Worm (Caenorhabditis elegans) whole organism, late embryonic: ENCODE measurements around the gene C39F7.1.

Experiments
- C38D4.7 ChIP-seq: fragments of 200-800 bp; sonication (Bioruptor generic); optimal IDR thresholded peaks from 2 replicates; lab custom pipeline; 2018; ENCODE audit warnings: mild to moderate bottlenecking, missing genetic modification characterization, moderate library complexity, missing compliant biosample characterization
- F13H6.1 ChIP-seq: sonication (generic microtip); optimal IDR thresholded peaks from 2 replicates; lab custom pipeline; 2016; ENCODE audit warnings: missing genetic modification characterization, missing compliant biosample characterization
- ceh-2 ChIP-seq: sonication (generic microtip); optimal IDR thresholded peaks from 2 replicates; lab custom pipeline; 2016; ENCODE audit warnings: missing genotype, missing genetic modification characterization, missing compliant biosample characterization
- ceh-34 ChIP-seq: sonication (generic microtip); optimal IDR thresholded peaks from 2 replicates; lab custom pipeline; 2016; ENCODE audit warnings: mild to moderate bottlenecking, missing genetic modification characterization, missing compliant biosample characterization
- ceh-45 ChIP-seq: fragments of 200-800 bp; sonication (Bioruptor generic); IDR thresholded peaks from 2 replicates; pipeline ENCODE4 v1.3.6; 2022; ENCODE audit warnings: missing genetic modification reagents, missing genetic modification characterization, missing compliant biosample characterization
- ceh-48 ChIP-seq: sonication (generic microtip); optimal IDR thresholded peaks from 2 replicates; lab custom pipeline; 2016; ENCODE audit warnings: missing genetic modification characterization, inconsistent platforms, missing compliant biosample characterization
- ceh-9 ChIP-seq: sonication (generic microtip); optimal IDR thresholded peaks from 2 replicates; lab custom pipeline; 2016; ENCODE audit warnings: mild to moderate bottlenecking, missing genetic modification characterization, inconsistent platforms, missing compliant biosample characterization
- dve-1 ChIP-seq: sonication (generic microtip); optimal IDR thresholded peaks from 2 replicates; lab custom pipeline; 2017; ENCODE audit warnings: antibody characterized with exemption, mild to moderate bottlenecking, missing genetic modification characterization, missing compliant biosample characterization
- elt-2 ChIP-seq: sonication (generic microtip); optimal IDR thresholded peaks from 2 replicates; lab custom pipeline; 2016; ENCODE audit warnings: missing genetic modification reagents, missing genetic modification characterization, missing compliant biosample characterization
- elt-4 ChIP-seq: sonication (generic microtip); optimal IDR thresholded peaks from 2 replicates; lab custom pipeline; 2016; ENCODE audit warnings: missing genetic modification characterization, missing compliant biosample characterization
- ets-4 ChIP-seq: sonication (generic microtip); optimal IDR thresholded peaks from 2 replicates; lab custom pipeline; 2016; ENCODE audit warnings: missing genetic modification characterization, missing compliant biosample characterization
- hlh-30 ChIP-seq: sonication (generic microtip); optimal IDR thresholded peaks from 2 replicates; lab custom pipeline; 2017; ENCODE audit warnings: antibody characterized with exemption, missing genetic modification characterization, missing compliant biosample characterization; ENCODE audit not compliant: insufficient read depth
- hlh-6 ChIP-seq: sonication (generic microtip); optimal IDR thresholded peaks from 2 replicates; lab custom pipeline; 2016; ENCODE audit warnings: missing genotype, missing genetic modification characterization, missing compliant biosample characterization
- hlh-8 ChIP-seq: sonication (generic microtip); optimal IDR thresholded peaks from 2 replicates; lab custom pipeline; 2016; ENCODE audit warnings: missing genotype, missing genetic modification characterization, missing compliant biosample characterization
- mec-3 ChIP-seq: sonication (generic microtip); optimal IDR thresholded peaks from 2 replicates; lab custom pipeline; 2016; ENCODE audit warnings: borderline replicate concordance, missing genetic modification characterization, missing compliant biosample characterization
- nfya-1 ChIP-seq: sonication (generic microtip); optimal IDR thresholded peaks from 2 replicates; lab custom pipeline; 2017; ENCODE audit warnings: missing genetic modification characterization, mild to moderate bottlenecking, missing compliant biosample characterization, antibody characterized with exemption, moderate library complexity
- npax-4 ChIP-seq: sonication (generic microtip); optimal IDR thresholded peaks from 2 replicates; lab custom pipeline; 2016; ENCODE audit warnings: missing genetic modification characterization, missing compliant biosample characterization
- odd-2 ChIP-seq: sonication (generic microtip); optimal IDR thresholded peaks from 2 replicates; lab custom pipeline; 2017; ENCODE audit warnings: antibody characterized with exemption, mild to moderate bottlenecking, missing genetic modification characterization, missing compliant biosample characterization
- pax-1 ChIP-seq: fragments of 150-350 bp; optimal IDR thresholded peaks from 2 replicates; lab custom pipeline; 2014; ENCODE audit warnings: missing biosample characterization, missing genetic modification characterization
- pha-2 ChIP-seq: sonication (generic microtip); optimal IDR thresholded peaks from 2 replicates; lab custom pipeline; 2017; ENCODE audit warnings: mild to moderate bottlenecking, missing genetic modification characterization, missing compliant biosample characterization
- pqm-1 ChIP-seq: sonication (generic microtip); optimal IDR thresholded peaks from 2 replicates; lab custom pipeline; 2016; ENCODE audit warnings: missing genetic modification characterization, missing compliant biosample characterization
- ref-2 ChIP-seq: sonication (generic microtip); optimal IDR thresholded peaks from 2 replicates; lab custom pipeline; 2016; ENCODE audit warnings: missing genetic modification characterization, missing compliant biosample characterization
- tbx-2 ChIP-seq: sonication (generic microtip); optimal IDR thresholded peaks from 2 replicates; lab custom pipeline; 2016; ENCODE audit warnings: missing genetic modification characterization, missing compliant biosample characterization
- ttx-3 ChIP-seq: sonication (generic microtip); optimal IDR thresholded peaks from 2 replicates; lab custom pipeline; 2016; ENCODE audit warnings: missing genetic modification reagents, missing genetic modification characterization, missing compliant biosample characterization
- unc-3 ChIP-seq, 2 experiments: fragments of 200-800 bp in 1 of 2; sonication (Bioruptor generic) in 1 of 2; sonication (generic microtip) in 1 of 2; conservative IDR thresholded peaks in 1 of 2; optimal IDR thresholded peaks in 1 of 2; 2 replicates each; pipeline versions ENCODE4 v1.3.6 to Lab custom; 2016 to 2022; ENCODE audit warnings: missing compliant biosample characterization in 2 of 2, missing genetic modification characterization in 2 of 2, missing genetic modification reagents in 1 of 2
- unc-42 ChIP-seq: sonication (generic microtip); optimal IDR thresholded peaks from 2 replicates; lab custom pipeline; 2016; ENCODE audit warnings: missing genotype, missing genetic modification characterization, missing compliant biosample characterization
- unc-55 ChIP-seq: sonication (generic microtip); optimal IDR thresholded peaks from 2 replicates; lab custom pipeline; 2017; ENCODE audit warnings: missing biosample characterization, missing genetic modification reagents, missing genetic modification characterization
- unc-86 ChIP-seq: sonication (generic microtip); optimal IDR thresholded peaks from 2 replicates; lab custom pipeline; 2016; ENCODE audit warnings: missing genetic modification characterization, missing compliant biosample characterization
- zip-5 ChIP-seq: sonication (generic microtip); optimal IDR thresholded peaks from 2 replicates; lab custom pipeline; 2016; ENCODE audit warnings: missing genetic modification characterization, missing compliant biosample characterization

The C39F7.1 gene

ce11 chrV:1244021-1244708, 16.0 kb upstream of the C39F7.1 start:
- peak; percentile 67 for TF ChIP-seq elt-2 (tag; lab: Kevin White, UChicago)
- no peak for TF ChIP-seq ceh-2 (tag; lab: Kevin White, UChicago)
- TF ChIP-seq unc-42, result peak; percentile 87
- peak; percentile 81 for TF ChIP-seq ref-2
- no peak for TF ChIP-seq mec-3 (tag; lab: Kevin White, UChicago)
- peak; percentile 53 for TF ChIP-seq ceh-34 (tag; lab: Kevin White, UChicago)

ce11 chrV:1252794-1253193, 7.3 kb upstream of the C39F7.1 start:
- TF ChIP-seq unc-42 (peak; percentile 97), ceh-48 (tag; lab: Kevin White, UChicago) (no peak), C38D4.7 (GFP tag; lab: Kevin White, UChicago) (no peak)

- TF ChIP-seq elt-2 (tag; lab: Kevin White, UChicago), result no peak
- TF ChIP-seq ceh-48 (tag; lab: Kevin White, UChicago), result no peak
- no peak for TF ChIP-seq hlh-30 (tag; lab: Kevin White, UChicago)
- TF ChIP-seq odd-2, result no peak
- no peak for TF ChIP-seq ceh-45 (GFP tag; lab: Robert Waterston, UW)
- TF ChIP-seq tbx-2 (tag; lab: Kevin White, UChicago), result no peak
- TF ChIP-seq pha-2 (tag; lab: Kevin White, UChicago), result no peak
- no peak for TF ChIP-seq pqm-1 (tag; lab: Kevin White, UChicago)
- no peak for TF ChIP-seq nfya-1 (tag; lab: Kevin White, UChicago)
- TF ChIP-seq F13H6.1 (tag; lab: Kevin White, UChicago), result no peak
- TF ChIP-seq dve-1 (tag; lab: Kevin White, UChicago), result no peak
- TF ChIP-seq ceh-9 (tag; lab: Kevin White, UChicago), result no peak
- no peak for TF ChIP-seq unc-86 (tag; lab: Kevin White, UChicago)
- no peak for TF ChIP-seq ets-4
- TF ChIP-seq zip-5 (tag; lab: Kevin White, UChicago), result no peak
- no peak for TF ChIP-seq ref-2
Observed at ce11 chrV:1262036-1262435, 1.9 kb downstream of the C39F7.1 start.

ce11 chrV:1263078-1263732, 3.1 kb downstream of the C39F7.1 start:
- TF ChIP-seq nfya-1 (tag; lab: Kevin White, UChicago), result no peak
- no peak for TF ChIP-seq hlh-6
- no peak for TF ChIP-seq npax-4 (tag; lab: Kevin White, UChicago)
- TF ChIP-seq pax-1 (tag; lab: Kevin White, UChicago), result no peak
- TF ChIP-seq pqm-1 (tag; lab: Kevin White, UChicago), result no peak
- no peak for TF ChIP-seq unc-3 (GFP tag; conservative IDR thresholded peaks at IDR 0.05; lab: Robert Waterston, UW)
- no peak for TF ChIP-seq unc-3 (tag; optimal IDR thresholded peaks at IDR 0.05; lab: Kevin White, UChicago)
- no peak for TF ChIP-seq elt-4 (tag; lab: Kevin White, UChicago)
- no peak for TF ChIP-seq F13H6.1 (tag; lab: Kevin White, UChicago)
- TF ChIP-seq ceh-9 (tag; lab: Kevin White, UChicago), result no peak
- TF ChIP-seq elt-2 (tag; lab: Kevin White, UChicago), result no peak
- TF ChIP-seq unc-55 (GFP tag; lab: Kevin White, UChicago), result no peak
- no peak for TF ChIP-seq ttx-3 (tag; lab: Kevin White, UChicago)
- no peak for TF ChIP-seq ets-4
- TF ChIP-seq hlh-8, result no peak
- no peak for TF ChIP-seq unc-86 (tag; lab: Kevin White, UChicago)
- TF ChIP-seq, all 69 proteins: peak for 0
